Fruit fly (Drosophila melanogaster): Measurements from ENCODE around the gene CG5478.

Gene CG5478

dm6 chr3R:15933609-15934232 is at the start of gene CG5478, which contains the start of gene blp (continued):
- TF ChIP-seq hkb (optimal IDR thresholded peaks at IDR 0.05) (no peak), hkb (GFP tag; IDR thresholded peaks at IDR 0.05) (no peak), BEAF-32 (GFP tag; optimal IDR thresholded peaks at IDR 0.05) (peak; percentile 81), CG8089 (GFP tag; optimal IDR thresholded peaks at IDR 0.05) (no peak), Fer1 (GFP tag; optimal IDR thresholded peaks at IDR 0.05) (no peak), slp2 (GFP tag; optimal IDR thresholded peaks at IDR 0.05) (no peak), CG4404 (GFP tag; IDR thresholded peaks at IDR 0.05) (no peak), crp (GFP tag; optimal IDR thresholded peaks at IDR 0.05) (peak; percentile 66 to 94), gem (tag; optimal IDR thresholded peaks at IDR 0.05) (no peak), CG9932 (GFP tag; IDR thresholded peaks at IDR 0.05) (no peak), CHES-1-like (GFP tag; optimal IDR thresholded peaks at IDR 0.05) (no peak), cwo (GFP tag; optimal IDR thresholded peaks at IDR 0.05) (no peak), CG13123 (GFP tag; optimal IDR thresholded peaks at IDR 0.05) (no peak), p53 (GFP tag; optimal IDR thresholded peaks at IDR 0.05) (no peak), az2 (GFP tag; optimal IDR thresholded peaks at IDR 0.05) (no peak), gsb (GFP tag; IDR thresholded peaks at IDR 0.05) (no peak), dysf (GFP tag; IDR thresholded peaks at IDR 0.05) (no peak), zf30C (GFP tag; optimal IDR thresholded peaks at IDR 0.05) (no peak), nau (GFP tag; optimal IDR thresholded peaks at IDR 0.05) (no peak), Opbp (GFP tag; IDR thresholded peaks at IDR 0.05; ENCODE audit: partially characterized antibody) (peak; percentile 88), Taf1 (GFP tag; IDR thresholded peaks at IDR 0.05) (no peak), Usf (GFP tag; optimal IDR thresholded peaks at IDR 0.05) (no peak), Ets65A (GFP tag) (peak; percentile 3), CG14667 (GFP tag; IDR thresholded peaks at IDR 0.05) (no peak), MTF-1 (GFP tag; optimal IDR thresholded peaks at IDR 0.05; ENCODE audit: borderline replicate concordance) (no peak), pnt (GFP tag; optimal IDR thresholded peaks at IDR 0.05) (no peak), insv (GFP tag; optimal IDR thresholded peaks at IDR 0.05) (no peak), CG12299 (tag; optimal IDR thresholded peaks at IDR 0.05) (peak; percentile 23), Sry-β (GFP tag; optimal IDR thresholded peaks at IDR 0.05) (no peak), CG3847 (GFP tag; IDR thresholded peaks at IDR 0.05) (no peak), fd3F (GFP tag; optimal IDR thresholded peaks at IDR 0.05) (no peak), Spps (tag; optimal IDR thresholded peaks at IDR 0.05) (no peak), CG34376 (GFP tag; optimal IDR thresholded peaks at IDR 0.05) (no peak), corto (GFP tag; optimal IDR thresholded peaks at IDR 0.05) (no peak), Hsf (GFP tag; optimal IDR thresholded peaks at IDR 0.05) (no peak), Ets97D (GFP tag; optimal IDR thresholded peaks at IDR 0.05) (peak; percentile 10), Six4 (GFP tag; optimal IDR thresholded peaks at IDR 0.05) (no peak), CG7271 (tag; optimal IDR thresholded peaks at IDR 0.05) (no peak), HLHmδ (GFP tag; optimal IDR thresholded peaks at IDR 0.05) (no peak), CG6689 (GFP tag; IDR thresholded peaks at IDR 0.05) (no peak), CG9876 (GFP tag; optimal IDR thresholded peaks at IDR 0.05) (no peak), CG7963 (GFP tag; IDR thresholded peaks at IDR 0.05; ENCODE audit: partially characterized antibody) (peak; percentile 88), CG15696 (tag; optimal IDR thresholded peaks at IDR 0.05) (no peak), gcm2 (GFP tag; optimal IDR thresholded peaks at IDR 0.05) (no peak), Abd-B (GFP tag; optimal IDR thresholded peaks at IDR 0.05) (no peak), Nf-YA (GFP tag; IDR thresholded peaks at IDR 0.05) (no peak), Rfx (GFP tag; IDR thresholded peaks at IDR 0.05) (no peak), Hr78 (GFP tag; optimal IDR thresholded peaks at IDR 0.05) (no peak), psq (GFP tag; optimal IDR thresholded peaks at IDR 0.05) (no peak), chinmo (GFP tag; IDR thresholded peaks at IDR 0.05; ENCODE audit: partially characterized antibody) (peak; percentile 87), gfzf (GFP tag; optimal IDR thresholded peaks at IDR 0.05) (no peak)

Data from whole organism, embryonic.